Fruit fly (Drosophila melanogaster): Measurements from ENCODE around the gene Coq7.
A peak's percentile ranks its signal among the peaks of the same experiment; 100 is the strongest.

The Coq7 gene

DNA sequence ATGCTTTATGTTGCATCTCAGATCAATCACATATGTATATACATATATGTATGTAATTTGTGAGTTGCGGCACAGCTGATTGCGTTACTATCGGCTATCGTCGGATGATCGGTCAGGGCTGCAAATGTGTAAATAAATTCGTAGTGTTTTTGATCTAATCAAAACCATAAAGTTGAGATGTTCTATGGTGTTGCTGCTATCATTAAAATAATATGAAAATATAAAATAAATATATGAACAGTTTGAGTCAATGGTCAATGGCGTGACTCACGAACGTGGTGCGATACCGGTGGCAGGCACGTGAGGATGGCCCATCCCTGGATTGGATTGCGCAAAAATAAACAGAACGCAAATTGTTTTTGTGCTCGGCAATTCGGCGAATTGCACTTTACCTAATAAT lies at the start of gene Coq7:
TSS of gene Coq7 (plus strand) at position 302 of the 400 bp plus-strand sequence.
- peak; percentile 77 for TF ChIP-seq noc (tag; optimal IDR thresholded peaks at IDR 0.05)

DNA sequence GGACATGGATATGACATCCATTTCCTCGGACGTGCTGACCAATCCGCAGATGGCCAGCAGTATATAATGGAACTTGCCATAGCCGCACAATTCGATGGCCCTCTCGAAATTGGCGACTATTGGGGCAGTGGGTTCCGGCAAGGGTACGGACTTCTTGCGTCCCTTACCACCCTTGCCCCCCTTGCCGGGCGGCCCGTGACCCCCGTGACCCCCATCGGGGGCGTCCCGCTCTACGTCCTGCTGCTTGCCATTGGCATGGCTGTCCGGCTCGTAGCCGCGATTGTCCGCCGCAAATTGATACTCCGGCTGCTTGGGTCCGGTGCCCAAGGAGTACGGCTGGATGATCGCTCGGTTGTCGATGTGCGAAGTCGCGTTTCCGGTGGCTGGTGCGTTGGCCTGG lies 47.4 kb upstream of the Coq7 start:
- TF ChIP-seq noc (tag; optimal IDR thresholded peaks at IDR 0.05) = no peak

DNA sequence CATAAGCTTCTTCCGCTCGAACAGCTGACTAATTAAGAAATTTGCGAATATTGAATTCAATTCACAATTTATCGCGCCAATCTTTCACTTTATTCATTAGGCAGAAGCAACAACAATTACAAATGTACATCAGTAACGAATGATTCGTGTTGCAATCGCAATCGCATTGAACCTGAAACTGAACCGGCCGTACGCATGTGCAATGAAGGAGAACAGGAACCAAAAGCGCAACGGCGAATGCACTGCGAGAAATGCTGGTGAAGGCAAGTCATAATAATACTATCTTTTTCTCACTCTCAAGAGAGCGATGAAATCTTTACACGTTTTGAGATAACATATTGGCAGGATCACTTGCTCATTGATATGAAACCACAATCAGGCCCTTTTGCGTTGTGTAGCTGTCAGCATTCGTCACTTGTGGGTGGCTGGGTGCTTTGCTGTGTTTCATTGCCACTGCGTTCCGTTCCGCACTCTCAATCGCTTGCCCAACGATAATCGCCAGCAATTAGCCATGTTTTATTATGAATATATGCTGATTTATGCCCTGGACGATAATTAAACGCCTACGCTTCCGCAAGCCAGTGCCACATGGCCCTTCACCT lies 46.0 kb upstream of the Coq7 start:
- TF ChIP-seq noc (tag; optimal IDR thresholded peaks at IDR 0.05) = no peak

DNA sequence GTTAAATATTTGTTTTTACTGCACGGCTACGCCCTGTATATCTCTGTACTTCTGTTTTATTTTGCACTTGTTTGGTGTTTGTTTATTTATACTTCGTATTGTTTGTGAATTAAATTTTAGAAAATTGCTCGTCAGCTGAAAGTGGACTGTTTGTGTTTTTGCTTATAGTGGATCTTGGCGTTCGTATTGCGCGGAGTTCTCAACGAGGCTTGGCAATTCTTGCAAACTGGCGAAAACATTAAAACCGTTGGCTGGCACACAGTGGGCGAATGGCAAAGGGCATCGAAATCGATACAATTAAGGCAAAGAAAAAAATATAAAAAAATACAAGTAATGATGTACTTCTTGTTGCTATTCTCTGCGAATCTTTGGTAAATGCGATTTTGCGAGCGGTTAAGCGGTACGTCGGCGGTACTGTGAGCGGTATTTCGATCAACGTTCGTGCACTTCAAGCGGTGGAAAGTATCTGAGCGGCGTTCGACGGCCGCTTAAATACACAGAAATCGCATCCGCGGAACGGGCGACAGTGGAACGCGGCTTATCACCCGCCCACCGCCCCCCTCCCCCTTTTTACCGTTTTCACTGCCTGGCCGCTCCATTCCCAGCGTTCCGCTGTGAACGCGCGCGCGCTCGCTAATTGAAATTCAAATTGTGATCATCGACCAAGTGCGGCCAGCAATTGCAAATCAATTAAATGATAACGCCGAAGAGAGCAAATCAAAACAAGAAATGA lies 44.1 kb upstream of the Coq7 start:
- TF ChIP-seq noc (tag; optimal IDR thresholded peaks at IDR 0.05) = no peak

DNA sequence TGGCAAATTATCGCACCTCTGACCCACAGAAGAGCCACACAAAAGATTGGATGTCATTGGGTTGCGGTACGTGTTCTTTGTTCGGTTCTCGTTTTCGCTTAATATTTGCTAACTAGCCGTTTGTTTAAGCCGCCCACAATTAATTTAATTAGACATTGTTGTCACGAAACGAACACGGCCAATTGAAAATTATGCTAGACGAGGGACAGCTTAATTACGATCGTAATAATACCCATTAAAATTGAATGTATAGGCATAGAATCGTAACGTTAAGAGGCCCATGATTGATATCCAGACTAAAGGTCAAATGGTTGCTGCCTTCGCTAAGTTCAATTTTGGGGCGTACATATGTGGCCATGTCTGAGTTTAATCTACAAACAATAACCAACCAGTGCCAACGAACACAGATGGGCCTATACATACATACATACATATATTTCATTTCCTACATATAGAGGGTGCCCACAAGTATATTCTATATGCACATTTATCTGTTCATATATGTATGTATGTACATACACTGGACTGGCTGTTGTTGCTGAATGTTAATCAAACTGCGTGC lies 42.3 kb upstream of the Coq7 start:
- no peak for TF ChIP-seq noc (tag; optimal IDR thresholded peaks at IDR 0.05)

DNA sequence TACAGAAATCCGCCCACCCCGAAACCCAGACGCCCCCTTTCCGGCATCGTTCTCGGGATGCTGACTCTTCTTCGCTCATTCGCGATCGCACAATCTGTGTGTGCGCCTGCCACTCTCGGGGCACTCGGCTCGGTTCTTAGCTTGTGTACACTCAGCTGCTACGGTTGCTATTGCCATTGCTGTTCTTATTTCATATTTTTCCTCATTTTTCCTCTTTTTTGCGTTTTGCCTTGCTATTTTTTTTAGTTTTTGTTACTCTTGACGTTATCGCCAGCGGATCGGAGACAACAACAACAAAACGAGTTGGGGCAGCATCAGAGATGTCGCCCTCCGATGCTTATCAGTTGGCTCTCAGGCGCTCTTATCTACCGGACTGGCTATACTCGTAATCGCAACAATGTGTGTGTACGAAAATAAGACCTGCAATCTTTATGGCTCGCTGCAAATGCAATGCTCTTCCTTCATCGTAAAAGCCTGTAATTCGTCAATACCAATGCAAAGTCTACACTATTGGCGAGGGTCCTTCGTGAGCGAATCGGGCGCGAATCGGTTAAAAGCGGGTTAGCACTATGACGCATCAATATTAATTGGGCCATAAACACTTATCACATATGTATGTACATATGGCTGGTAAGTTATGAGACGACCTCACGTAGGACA lies 40.3 kb upstream of the Coq7 start:
- peak; percentile 8 for TF ChIP-seq noc (tag; optimal IDR thresholded peaks at IDR 0.05)

DNA sequence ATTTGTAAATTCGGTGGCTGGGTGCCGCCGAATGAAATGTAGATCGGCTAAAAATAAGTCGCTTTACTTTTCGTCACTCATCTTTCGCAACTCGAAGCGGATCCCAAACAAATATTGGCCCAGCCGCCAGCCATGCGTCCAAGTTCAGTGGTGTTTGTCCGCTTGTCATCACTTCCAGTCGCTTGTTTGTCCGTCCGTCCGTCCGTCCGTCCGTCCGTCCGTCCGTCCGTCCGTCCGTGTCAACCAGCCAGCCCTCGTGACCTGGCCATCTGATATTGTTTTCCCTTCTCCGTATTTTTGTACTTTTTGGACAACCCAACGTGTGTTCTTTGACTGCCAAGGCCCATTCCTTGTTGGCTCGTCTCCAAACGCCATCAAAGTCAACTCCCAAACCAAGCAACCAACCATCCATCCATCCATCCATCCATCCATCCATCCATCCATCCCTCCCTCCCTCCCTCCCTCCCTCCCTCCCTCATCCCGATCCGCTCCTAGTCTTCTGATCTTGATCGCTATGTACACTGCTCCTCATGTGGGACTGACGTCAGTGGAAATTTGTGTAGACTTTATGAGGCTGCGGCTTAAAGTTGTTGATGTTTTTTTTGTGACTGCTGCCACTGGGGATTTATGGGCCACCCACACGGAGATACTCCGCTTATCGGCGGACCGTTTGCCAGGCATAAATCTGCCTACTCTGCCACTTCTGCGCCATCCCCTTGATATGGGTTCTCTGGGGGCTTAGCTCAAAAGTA lies 37.6 kb upstream of the Coq7 start:
- peak; percentile 86 for TF ChIP-seq noc (tag; optimal IDR thresholded peaks at IDR 0.05)

DNA sequence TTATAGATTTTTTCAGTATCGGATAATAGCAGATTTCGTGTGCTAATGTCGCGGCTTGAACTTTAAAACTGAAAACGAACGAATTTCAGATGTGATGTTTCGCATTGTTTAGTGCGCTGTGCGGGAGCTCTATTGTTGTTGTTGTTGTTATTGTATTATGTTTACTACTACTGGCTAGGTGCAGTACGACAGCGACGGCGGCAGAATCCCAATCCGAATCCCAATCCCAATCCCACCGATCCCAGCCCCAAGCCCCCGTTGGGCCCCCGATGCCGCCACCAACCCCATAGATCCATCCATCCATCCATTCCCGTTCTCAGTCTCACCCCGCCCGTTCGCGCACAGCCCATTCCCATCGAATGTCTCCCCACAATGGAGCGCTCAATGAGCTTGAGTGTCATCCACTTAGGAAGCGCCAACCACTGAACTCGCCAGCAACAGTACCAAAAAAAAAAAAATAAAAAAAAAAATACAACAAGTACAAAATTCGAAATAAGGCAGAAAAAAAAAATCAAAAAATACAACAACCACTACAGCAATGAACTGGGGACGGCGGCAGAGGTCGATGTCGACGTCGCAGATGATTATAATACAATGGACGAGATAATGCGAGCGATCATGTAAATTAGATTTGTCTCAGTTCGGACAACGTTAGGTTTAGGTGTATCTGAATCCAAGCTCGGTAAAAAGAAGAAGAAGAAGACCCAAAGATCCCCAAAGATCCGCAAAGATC lies 30.9 kb upstream of the Coq7 start, which contains the start of gene CG3168:
TSS of gene CG3168 (minus strand) at position 51 of the 733 bp plus-strand sequence.
- no peak for TF ChIP-seq noc (tag; optimal IDR thresholded peaks at IDR 0.05)

DNA sequence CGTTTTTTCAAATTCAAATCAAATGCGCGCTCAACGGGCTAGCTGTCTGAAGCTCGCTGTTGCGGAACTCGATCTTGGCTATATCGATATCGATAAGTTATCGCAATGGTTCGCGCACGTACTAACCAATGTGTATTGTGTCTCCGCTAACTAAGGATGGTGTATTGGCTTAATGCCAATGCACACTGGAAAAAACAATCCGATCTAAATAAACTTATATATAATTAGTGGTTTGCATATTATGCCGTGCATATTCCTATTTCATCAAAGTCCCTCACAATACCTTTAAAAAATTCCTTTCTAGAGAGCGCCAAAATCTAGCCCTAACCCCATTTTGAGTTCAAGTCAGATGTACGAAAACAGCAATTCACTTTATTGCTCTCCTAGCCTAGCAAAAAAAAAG lies 29.8 kb upstream of the Coq7 start:
- TF ChIP-seq noc (tag; optimal IDR thresholded peaks at IDR 0.05) = no peak

DNA sequence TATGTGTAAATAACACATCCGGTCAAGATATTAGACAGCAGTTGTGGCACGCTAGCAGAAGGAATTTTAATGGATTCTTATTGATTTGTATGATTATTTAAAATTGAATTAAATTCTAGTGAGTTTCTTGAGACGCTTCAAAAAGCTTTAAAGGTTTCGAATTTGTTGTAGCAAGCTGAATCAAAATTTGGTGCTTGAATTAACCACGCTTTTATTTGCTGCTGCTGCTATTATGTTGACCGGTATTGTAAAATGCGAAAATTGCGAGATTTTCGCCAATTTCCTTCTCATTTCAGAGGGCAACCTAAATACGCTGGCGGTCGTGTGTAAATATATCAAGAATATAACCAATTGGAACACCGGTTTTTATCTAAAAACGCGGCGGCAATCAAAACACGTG lies 27.8 kb upstream of the Coq7 start:
- TF ChIP-seq noc (tag; optimal IDR thresholded peaks at IDR 0.05) = no peak

DNA sequence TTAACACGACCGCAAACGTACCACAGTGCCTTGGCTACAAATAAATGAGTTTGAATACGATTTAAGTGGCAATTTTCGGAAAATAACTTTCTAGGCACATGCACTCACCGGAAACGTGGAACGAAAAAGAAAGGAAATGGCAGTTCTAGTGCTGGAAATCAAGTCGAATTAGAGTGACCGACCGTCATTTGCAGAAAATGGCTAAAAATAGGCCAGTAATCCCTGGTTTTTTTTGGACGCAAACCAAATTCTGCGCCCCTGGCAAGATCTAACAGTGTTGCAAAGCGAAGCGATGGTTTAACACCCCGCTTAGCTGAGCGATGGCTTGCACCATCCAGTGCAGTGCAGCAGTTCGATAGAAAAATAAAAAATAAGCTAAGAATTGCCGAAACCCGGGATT lies 26.9 kb upstream of the Coq7 start, which contains the start of gene RpL17:
TSS of gene RpL17 (minus strand) at position 151 of the 400 bp plus-strand sequence.
- peak; percentile 64 for TF ChIP-seq noc (tag; optimal IDR thresholded peaks at IDR 0.05)

DNA sequence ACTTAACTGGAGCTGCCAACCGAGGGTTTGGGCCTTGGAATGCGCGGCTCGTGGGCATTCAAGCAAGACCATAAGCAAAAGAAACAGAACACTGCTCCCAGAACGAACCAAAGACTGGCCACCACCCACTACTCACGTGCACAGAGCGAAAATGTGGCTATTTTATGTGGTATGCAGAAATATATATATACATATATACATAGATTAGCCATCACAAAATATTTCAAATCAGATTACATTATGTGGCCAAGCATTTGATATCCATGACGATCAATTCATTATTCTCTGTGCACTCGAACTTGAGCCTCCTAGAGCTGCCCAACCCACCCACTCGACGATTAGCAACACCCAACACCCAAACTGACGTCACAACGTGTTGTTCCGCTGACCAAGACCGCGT lies 25.5 kb upstream of the Coq7 start:
- TF ChIP-seq noc (tag; optimal IDR thresholded peaks at IDR 0.05) = no peak

DNA sequence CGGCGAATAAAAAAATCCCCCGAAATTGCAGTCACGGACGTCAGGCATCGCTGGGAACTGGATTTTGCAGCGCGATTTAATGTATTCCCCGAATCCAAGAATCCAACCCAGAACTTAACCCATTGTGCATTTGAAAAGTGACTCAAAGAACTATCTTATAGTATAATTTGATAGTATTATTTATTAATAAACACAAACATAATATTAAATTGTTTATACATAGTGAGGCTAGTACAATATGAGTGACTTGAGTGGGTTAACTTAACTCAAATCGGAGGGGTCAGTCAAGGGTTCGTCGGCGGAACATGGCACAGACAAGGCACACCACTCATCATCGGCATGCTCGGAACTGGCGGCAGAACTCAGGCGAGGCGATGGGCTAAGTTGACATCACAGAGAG lies 24.8 kb upstream of the Coq7 start:
- no peak for TF ChIP-seq noc (tag; optimal IDR thresholded peaks at IDR 0.05)

DNA sequence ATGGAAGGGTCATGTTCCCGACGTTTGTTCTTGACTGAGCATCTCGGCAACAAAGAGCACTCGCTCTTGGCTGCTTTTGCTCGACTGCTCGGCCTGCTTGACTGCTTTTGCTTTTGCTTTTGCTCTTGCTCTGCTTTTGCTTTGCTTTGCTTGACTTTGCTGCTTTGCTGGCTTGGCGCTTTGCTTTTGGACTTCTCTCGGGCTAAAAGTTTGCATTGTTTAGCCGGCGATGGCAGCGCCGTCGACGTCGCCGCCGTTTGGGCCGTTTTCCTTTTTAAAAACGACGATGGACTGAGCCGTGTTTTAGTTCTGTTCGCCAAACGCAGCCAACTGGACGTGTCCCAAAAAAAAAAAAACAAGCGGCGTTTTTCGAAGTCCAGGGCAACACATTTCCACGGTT lies 23.8 kb upstream of the Coq7 start, which contains the start of gene CG14439:
TSS of gene CG14439 (plus strand) at position 301 of the 400 bp plus-strand sequence.
- TF ChIP-seq noc (tag; optimal IDR thresholded peaks at IDR 0.05) = no peak

DNA sequence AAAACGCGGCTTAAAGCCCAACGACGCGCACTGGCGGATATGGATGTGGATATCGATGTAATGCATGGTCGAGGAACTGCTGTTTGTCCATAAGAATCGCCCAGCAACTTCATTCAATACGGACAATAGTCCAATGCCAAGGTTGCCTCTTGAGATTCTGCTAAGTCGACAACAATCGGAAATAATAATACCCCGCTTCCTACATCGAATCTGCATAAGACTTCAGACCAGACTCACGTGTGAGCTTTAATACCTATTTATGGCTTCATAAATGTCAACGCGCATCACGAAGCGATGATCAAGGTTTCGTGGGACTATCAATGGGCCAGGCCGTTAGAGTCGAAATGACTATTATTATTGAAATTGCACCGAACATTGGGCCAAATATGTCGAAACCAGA lies 19.1 kb upstream of the Coq7 start:
- no peak for TF ChIP-seq noc (tag; optimal IDR thresholded peaks at IDR 0.05)
